Fruit fly (Drosophila melanogaster): ENCODE data around the gene CG4558.

The CG4558 gene

dm6 chrX:6867175-6868023 is 17.8 kb downstream of the CG4558 start, which contains the start of gene CG14434 (continued):
- TF ChIP-seq CG18262 (tag; optimal IDR thresholded peaks at IDR 0.05) (peak; percentile 96), sens (GFP tag) (peak; percentile 97), CG6654 (GFP tag; optimal IDR thresholded peaks at IDR 0.05) (peak; percentile 75), CG13424 (tag; optimal IDR thresholded peaks at IDR 0.05) (peak; percentile 84), CG14441 (GFP tag; IDR thresholded peaks at IDR 0.05) (peak; percentile 22; the same call in 1 of the 2 replicates), Chrac-16 (GFP tag; optimal IDR thresholded peaks at IDR 0.05) (peak; percentile 65), bowl (GFP tag; IDR thresholded peaks at IDR 0.05) (no peak), dpn (GFP tag; optimal IDR thresholded peaks at IDR 0.05) (peak; percentile 64 to 76), Camta (GFP tag; optimal IDR thresholded peaks at IDR 0.05) (peak; percentile 68), dm (GFP tag; optimal IDR thresholded peaks at IDR 0.05) (no peak), ftz-f1 (GFP tag; optimal IDR thresholded peaks at IDR 0.05) (no peak), CG8765 (GFP tag; IDR thresholded peaks at IDR 0.05) (no peak), CG10431 (GFP tag; optimal IDR thresholded peaks at IDR 0.05) (peak; percentile 79), da (GFP tag; optimal IDR thresholded peaks at IDR 0.05) (no peak), onecut (GFP tag; IDR thresholded peaks at IDR 0.05) (no peak), CG4707 (GFP tag; optimal IDR thresholded peaks at IDR 0.05) (no peak), gro (GFP tag; optimal IDR thresholded peaks at IDR 0.05) (peak; percentile 14), scrt (GFP tag; optimal IDR thresholded peaks at IDR 0.05) (peak; percentile 17), CG30431 (GFP tag; optimal IDR thresholded peaks at IDR 0.05) (peak; percentile 77), Rx (GFP tag; IDR thresholded peaks at IDR 0.05) (no peak), CG18764 (GFP tag; optimal IDR thresholded peaks at IDR 0.05) (peak; percentile 61), Mad (GFP tag; optimal IDR thresholded peaks at IDR 0.05) (peak; percentile 56), Lhr (GFP tag; optimal IDR thresholded peaks at IDR 0.05) (peak; percentile 39), pan (optimal IDR thresholded peaks at IDR 0.05) (no peak), pan (GFP tag; optimal IDR thresholded peaks at IDR 0.05 in 1 of 2, IDR thresholded peaks at IDR 0.05 in 1 of 2) (peak in 1 of 2 experiments; percentile 40), CG5245 (GFP tag; optimal IDR thresholded peaks at IDR 0.05) (peak; percentile 59), CrebB (tag; optimal IDR thresholded peaks at IDR 0.05) (no peak), Hand (GFP tag; optimal IDR thresholded peaks at IDR 0.05) (peak; percentile 60), Scr (GFP tag; IDR thresholded peaks at IDR 0.05; ENCODE audit: partially characterized antibody) (no peak), CG12219 (GFP tag; optimal IDR thresholded peaks at IDR 0.05) (peak; percentile 23), CG6854 (GFP tag; optimal IDR thresholded peaks at IDR 0.05) (peak; percentile 62), CG4328 (GFP tag; optimal IDR thresholded peaks at IDR 0.05) (peak; percentile 73), CG17359 (tag; optimal IDR thresholded peaks at IDR 0.05) (peak; percentile 70), pita (GFP tag; optimal IDR thresholded peaks at IDR 0.05) (no peak), HmgD (GFP tag; optimal IDR thresholded peaks at IDR 0.05) (no peak), CG18619 (GFP tag; optimal IDR thresholded peaks at IDR 0.05) (peak; percentile 90), CG9215 (GFP tag; IDR thresholded peaks at IDR 0.05) (peak; percentile 56), CG4424 (GFP tag; optimal IDR thresholded peaks at IDR 0.05) (peak; percentile 88), CG9817 (tag; optimal IDR thresholded peaks at IDR 0.05) (peak; percentile 36), MTF-1 (GFP tag; optimal IDR thresholded peaks at IDR 0.05; ENCODE audit: borderline replicate concordance) (no peak), crc (GFP tag; optimal IDR thresholded peaks at IDR 0.05) (peak; percentile 57), salm (tag; optimal IDR thresholded peaks at IDR 0.05) (peak; percentile 53), sima (GFP tag; optimal IDR thresholded peaks at IDR 0.05) (no peak), Ada2b (GFP tag; IDR thresholded peaks at IDR 0.05) (peak; percentile 48), nerfin-2 (GFP tag; IDR thresholded peaks at IDR 0.05; ENCODE audit: partially characterized antibody) (no peak), Gsc (GFP tag; IDR thresholded peaks at IDR 0.05) (no peak), Xbp1 (GFP tag; optimal IDR thresholded peaks at IDR 0.05) (peak; percentile 82), sob (GFP tag; IDR thresholded peaks at IDR 0.05) (no peak; the same call in 1 of the 2 replicates), grn (GFP tag; optimal IDR thresholded peaks at IDR 0.05) (no peak), CoRest (tag; optimal IDR thresholded peaks at IDR 0.05) (peak; percentile 92)

All from whole organism, embryonic.